Fruit fly (Drosophila melanogaster) whole organism, embryonic: ENCODE results near the gene Rab9D.

Experiments
- Aef1 ChIP-seq: fragments of 200-800 bp; sonication (Bioruptor generic); IDR thresholded peaks from 3 replicates; pipeline ENCODE4 v1.3.6; 2022; ENCODE audit warnings: missing biosample characterization, missing genetic modification characterization
- CG11504 ChIP-seq: fragments of 200-800 bp; sonication (Bioruptor generic); optimal IDR thresholded peaks from 3 replicates; lab custom pipeline; 2019; ENCODE audit warnings: missing biosample characterization, mild to moderate bottlenecking, missing genetic modification characterization, moderate library complexity
- CG11560 ChIP-seq: fragments of 200-800 bp; sonication (Bioruptor generic); IDR thresholded peaks from 3 replicates; pipeline ENCODE4 v1.3.6; 2022; ENCODE audit warnings: missing biosample characterization, missing genetic modification characterization
- CG11695 ChIP-seq: fragments of 200-800 bp; sonication (Bioruptor generic); IDR thresholded peaks from 3 replicates; pipeline ENCODE4 v1.3.6; 2022; ENCODE audit warnings: missing biosample characterization, missing genetic modification characterization
- CG12942 ChIP-seq: fragments of 200-800 bp; sonication (Bioruptor generic); optimal IDR thresholded peaks from 3 replicates; lab custom pipeline; 2016; ENCODE audit warnings: missing biosample characterization, missing genetic modification characterization
- CG13123 ChIP-seq: fragments of 200-800 bp; sonication (Bioruptor generic); optimal IDR thresholded peaks from 2 replicates; lab custom pipeline; 2016; ENCODE audit warnings: missing biosample characterization, missing genetic modification characterization
- CG13287 ChIP-seq: fragments of 200-800 bp; sonication (Bioruptor generic); IDR thresholded peaks from 2 replicates; pipeline ENCODE4 v1.3.6; 2022; ENCODE audit warnings: missing biosample characterization, missing genetic modification characterization; ENCODE audit not compliant: partially characterized antibody
- CG14014 ChIP-seq: fragments of 200-800 bp; sonication (Bioruptor generic); IDR thresholded peaks from 2 replicates; pipeline ENCODE4 v1.3.6; 2022; ENCODE audit warnings: missing biosample characterization, missing genetic modification characterization
- CG17361 ChIP-seq: fragments of 200-800 bp; sonication (Bioruptor generic); IDR thresholded peaks from 3 replicates; pipeline ENCODE4 v1.3.6; 2022; ENCODE audit warnings: missing biosample characterization, missing genetic modification characterization
- CG17568 ChIP-seq: fragments of 200-800 bp; sonication (Bioruptor generic); optimal IDR thresholded peaks from 2 replicates; lab custom pipeline; 2018; ENCODE audit warnings: missing biosample characterization, mild to moderate bottlenecking, missing genetic modification characterization, moderate library complexity
- CG18599 ChIP-seq: fragments of 200-800 bp; sonication (Bioruptor generic); optimal IDR thresholded peaks from 3 replicates; lab custom pipeline; 2017; ENCODE audit warnings: missing biosample characterization, missing genetic modification characterization, mild to moderate bottlenecking, moderate library complexity, missing genetic modification reagents
- CG2129 ChIP-seq: fragments of 200-800 bp; sonication (Bioruptor generic); IDR thresholded peaks from 2 replicates; pipeline ENCODE4 v1.3.6; 2022; ENCODE audit warnings: missing biosample characterization, missing genetic modification characterization; ENCODE audit not compliant: partially characterized antibody
- CG2875 ChIP-seq: fragments of 200-800 bp; sonication (Bioruptor generic); optimal IDR thresholded peaks from 2 replicates; lab custom pipeline; 2017; ENCODE audit warnings: missing biosample characterization, mild to moderate bottlenecking, missing genetic modification characterization, missing genetic modification reagents
- CG30403 ChIP-seq: fragments of 200-800 bp; sonication (Bioruptor generic); optimal IDR thresholded peaks from 3 replicates; lab custom pipeline; 2016; ENCODE audit warnings: missing biosample characterization, missing genetic modification characterization
- CG42726 ChIP-seq: fragments of 200-800 bp; sonication (Bioruptor generic); IDR thresholded peaks from 2 replicates; pipeline ENCODE4 v1.3.6; 2022; ENCODE audit warnings: missing biosample characterization, missing genetic modification characterization; ENCODE audit not compliant: partially characterized antibody
- CG4404 ChIP-seq: fragments of 200-800 bp; sonication (Bioruptor generic); IDR thresholded peaks from 2 replicates; pipeline ENCODE4 v1.3.6; 2022; ENCODE audit warnings: missing biosample characterization, missing genetic modification characterization
- CG4820 ChIP-seq: fragments of 200-800 bp; sonication (Bioruptor generic); optimal IDR thresholded peaks from 3 replicates; lab custom pipeline; 2016; ENCODE audit warnings: missing biosample characterization, missing genetic modification characterization
- CG8290 ChIP-seq, 3 experiments: fragments of 200-800 bp; sonication (Bioruptor generic); optimal IDR thresholded peaks; 2 replicates each; lab custom pipeline; 2016 to 2019; ENCODE audit warnings: missing biosample characterization in 3 of 3, missing genetic modification characterization in 3 of 3, mild to moderate bottlenecking in 2 of 3, moderate library complexity in 1 of 3
- CG8359 ChIP-seq: fragments of 200-800 bp; sonication (Bioruptor generic); optimal IDR thresholded peaks from 2 replicates; lab custom pipeline; 2017; ENCODE audit warnings: missing biosample characterization, mild to moderate bottlenecking, missing genetic modification characterization, borderline replicate concordance
- CG8388 ChIP-seq: fragments of 200-800 bp; sonication (Bioruptor generic); optimal IDR thresholded peaks from 2 replicates; lab custom pipeline; 2019; ENCODE audit warnings: missing biosample characterization, mild to moderate bottlenecking, missing genetic modification characterization, moderate library complexity
- CG9215 ChIP-seq: fragments of 200-800 bp; sonication (Bioruptor generic); IDR thresholded peaks from 2 replicates; pipeline ENCODE4 v1.3.6; 2022; ENCODE audit warnings: missing biosample characterization, missing genetic modification characterization
- CG9797 ChIP-seq: fragments of 200-800 bp; sonication (Bioruptor generic); optimal IDR thresholded peaks from 3 replicates; lab custom pipeline; 2018; ENCODE audit warnings: missing biosample characterization, mild to moderate bottlenecking, missing genetic modification characterization
- D19B ChIP-seq: fragments of 200-800 bp; sonication (Bioruptor generic); optimal IDR thresholded peaks from 2 replicates; lab custom pipeline; 2017; ENCODE audit warnings: missing biosample characterization, mild to moderate bottlenecking, missing genetic modification characterization
- Dp ChIP-seq: fragments of 200-800 bp; sonication (Bioruptor generic); optimal IDR thresholded peaks from 2 replicates; lab custom pipeline; 2018; ENCODE audit warnings: missing biosample characterization, mild to moderate bottlenecking, missing genetic modification characterization, moderate library complexity
- NK7.1 ChIP-seq: fragments of 200-800 bp; sonication (Bioruptor generic); optimal IDR thresholded peaks from 3 replicates; lab custom pipeline; 2016; ENCODE audit warnings: missing biosample characterization, missing genetic modification characterization
- Ptx1 ChIP-seq: fragments of 200-800 bp; sonication (Bioruptor generic); IDR thresholded peaks from 2 replicates; pipeline ENCODE4 v1.3.6; 2022; ENCODE audit warnings: missing biosample characterization, missing genetic modification characterization
- Ravus ChIP-seq: fragments of 200-800 bp; sonication (Bioruptor generic); IDR thresholded peaks from 2 replicates; pipeline ENCODE4 v1.3.6; 2022; ENCODE audit warnings: missing biosample characterization, missing genetic modification characterization
- Vsx1 ChIP-seq: fragments of 200-800 bp; sonication (Bioruptor generic); optimal IDR thresholded peaks from 2 replicates; lab custom pipeline; 2017; ENCODE audit warnings: missing biosample characterization, mild to moderate bottlenecking, missing genetic modification characterization, missing genetic modification reagents
- ap ChIP-seq: fragments of 200-800 bp; sonication (Bioruptor generic); IDR thresholded peaks from 2 replicates; pipeline ENCODE4 v1.3.6; 2022; ENCODE audit warnings: missing biosample characterization, missing genetic modification characterization
- chinmo ChIP-seq: fragments of 200-800 bp; sonication (Bioruptor generic); IDR thresholded peaks from 4 replicates; pipeline ENCODE4 v1.3.6; 2022; ENCODE audit warnings: missing biosample characterization, missing genetic modification characterization; ENCODE audit not compliant: partially characterized antibody
- croc ChIP-seq: fragments of 200-800 bp; sonication (Bioruptor generic); conservative IDR thresholded peaks from 3 replicates; pipeline ENCODE4 v1.3.6; 2022; ENCODE audit warnings: missing biosample characterization, missing genetic modification characterization
- cwo ChIP-seq: fragments of 200-800 bp; sonication (Bioruptor generic); optimal IDR thresholded peaks from 3 replicates; lab custom pipeline; 2017; ENCODE audit warnings: missing biosample characterization, missing genetic modification characterization, mild to moderate bottlenecking, moderate library complexity, missing genetic modification reagents
- disco-r ChIP-seq: fragments of 200-800 bp; sonication (Bioruptor generic); optimal IDR thresholded peaks from 2 replicates; lab custom pipeline; 2016; ENCODE audit warnings: missing biosample characterization, missing genetic modification characterization
- fd64A ChIP-seq: fragments of 200-800 bp; sonication (Bioruptor generic); optimal IDR thresholded peaks from 3 replicates; lab custom pipeline; 2018; ENCODE audit warnings: missing biosample characterization, mild to moderate bottlenecking, missing genetic modification characterization
- gcm2 ChIP-seq: fragments of 200-800 bp; sonication (Bioruptor generic); optimal IDR thresholded peaks from 2 replicates; lab custom pipeline; 2016; ENCODE audit warnings: missing biosample characterization, missing genetic modification characterization
- ham ChIP-seq: fragments of 200-800 bp; sonication (Bioruptor generic); IDR thresholded peaks from 2 replicates; pipeline ENCODE4 v1.3.6; 2022; ENCODE audit warnings: missing biosample characterization, missing genetic modification characterization
- her ChIP-seq: fragments of 200-800 bp; sonication (Bioruptor generic); optimal IDR thresholded peaks from 2 replicates; lab custom pipeline; 2016; ENCODE audit warnings: missing biosample characterization, missing genetic modification characterization
- jing ChIP-seq: fragments of 200-800 bp; sonication (Bioruptor generic); optimal IDR thresholded peaks from 2 replicates; lab custom pipeline; 2018; ENCODE audit warnings: missing biosample characterization, mild to moderate bottlenecking, missing genetic modification characterization
- ken ChIP-seq: fragments of 200-800 bp; sonication (Bioruptor generic); IDR thresholded peaks from 3 replicates; pipeline ENCODE4 v1.3.6; 2022; ENCODE audit warnings: missing biosample characterization, missing genetic modification characterization
- maf-S ChIP-seq: fragments of 200-800 bp; sonication (Bioruptor generic); optimal IDR thresholded peaks from 2 replicates; lab custom pipeline; 2016; ENCODE audit warnings: missing biosample characterization, missing genetic modification characterization
- nom ChIP-seq: fragments of 200-800 bp; sonication (Bioruptor generic); optimal IDR thresholded peaks from 2 replicates; lab custom pipeline; 2017; ENCODE audit warnings: missing biosample characterization, missing genetic modification characterization, mild to moderate bottlenecking, moderate library complexity, missing genetic modification reagents
- onecut ChIP-seq: fragments of 200-800 bp; sonication (Bioruptor generic); IDR thresholded peaks from 2 replicates; pipeline ENCODE4 v1.3.6; 2022; ENCODE audit warnings: missing biosample characterization, missing genetic modification characterization
- pan ChIP-seq, 4 experiments: fragments of >200 bp in 3 of 4; fragments of 200-800 bp in 1 of 4; sonication (Bioruptor generic) in 1 of 4; optimal IDR thresholded peaks in 3 of 4; IDR thresholded peaks in 1 of 4; 2 replicates each; pipeline versions ENCODE4 v1.3.6 to Lab custom; 2017 to 2022; ENCODE audit warnings: missing biosample characterization in 2 of 4, missing genetic modification characterization in 2 of 4, mixed read lengths in 1 of 4
- phol ChIP-seq: fragments of 200-800 bp; sonication (Bioruptor generic); optimal IDR thresholded peaks from 3 replicates; lab custom pipeline; 2018; ENCODE audit warnings: missing biosample characterization, mild to moderate bottlenecking, missing genetic modification characterization, moderate library complexity
- slou ChIP-seq: fragments of 200-800 bp; sonication (Bioruptor generic); optimal IDR thresholded peaks from 3 replicates; lab custom pipeline; 2016; ENCODE audit warnings: missing biosample characterization, missing genetic modification characterization
- tll ChIP-seq, 2 experiments: fragments of 200-800 bp in 1 of 2; fragments of >200 bp in 1 of 2; sonication (Bioruptor generic) in 1 of 2; optimal IDR thresholded peaks; 2 replicates each; lab custom pipeline; 2017 to 2019; ENCODE audit warnings: missing biosample characterization in 2 of 2, missing genetic modification characterization in 2 of 2, mild to moderate bottlenecking in 1 of 2, moderate library complexity in 1 of 2
- unc-4 ChIP-seq: fragments of 200-800 bp; sonication (Bioruptor generic); IDR thresholded peaks from 2 replicates; pipeline ENCODE4 v1.3.6; 2022; ENCODE audit warnings: missing biosample characterization, missing genetic modification characterization; ENCODE audit not compliant: partially characterized antibody
- wek ChIP-seq: fragments of 200-800 bp; sonication (Bioruptor generic); optimal IDR thresholded peaks from 3 replicates; lab custom pipeline; 2018; ENCODE audit warnings: missing biosample characterization, mild to moderate bottlenecking, missing genetic modification characterization, moderate library complexity

Rab9D gene

dm6 chrX:10602057-10602764 lies 13.3 kb downstream of the Rab9D start, which contains the start of gene CG1628:
Gene CG1628 (minus strand): TSS chrX:10602714.
- TF ChIP-seq CG9797 (GFP tag; lab: Kevin White, UChicago) (no peak), CG8359 (GFP tag; lab: Kevin White, UChicago) (no peak), CG2875 (GFP tag; lab: Kevin White, UChicago) (no peak), onecut (GFP tag; lab: Robert Waterston, UW) (peak; percentile 33), Aef1 (no peak), Vsx1 (GFP tag; lab: Kevin White, UChicago) (peak; percentile 82), CG30403 (peak; percentile 13), Ravus (GFP tag; lab: Robert Waterston, UW) (no peak), croc (GFP tag; lab: Robert Waterston, UW) (no peak), CG17568 (GFP tag; lab: Kevin White, UChicago) (no peak), maf-S (GFP tag; lab: Kevin White, UChicago) (no peak), disco-r (GFP tag; lab: Kevin White, UChicago) (no peak), CG4404 (GFP tag; lab: Robert Waterston, UW) (no peak), fd64A (GFP tag; lab: Kevin White, UChicago) (no peak), CG2129 (GFP tag; lab: Robert Waterston, UW) (no peak), tll (GFP tag; optimal IDR thresholded peaks at IDR 0.05; lab: Kevin White, UChicago) (no peak), CG14014 (GFP tag; lab: Robert Waterston, UW) (no peak), CG13287 (GFP tag; lab: Robert Waterston, UW) (peak; percentile 61), CG8388 (GFP tag; lab: Kevin White, UChicago) (no peak), phol (tag; lab: Kevin White, UChicago) (peak; percentile 56), gcm2 (GFP tag; lab: Kevin White, UChicago) (no peak), wek (GFP tag; lab: Kevin White, UChicago) (no peak), CG42726 (GFP tag; lab: Robert Waterston, UW) (peak; percentile 48; the same call in 1 of the 2 replicates), her (peak; percentile 35), CG4820 (GFP tag; lab: Kevin White, UChicago) (no peak), nom (no peak), D19B (GFP tag; lab: Kevin White, UChicago) (no peak), ken (GFP tag; lab: Robert Waterston, UW) (peak; percentile 36; the same call in 1 of the 3 replicates), CG17361 (peak; percentile 47; the same call in 2 of the 3 replicates), pan (optimal IDR thresholded peaks at IDR 0.05; lab: Kevin White, UChicago) (no peak), pan (GFP tag; optimal IDR thresholded peaks at IDR 0.05 in 1 of 2, IDR thresholded peaks at IDR 0.05 in 1 of 2) (peak in 1 of 2 experiments; percentile 53), CG12942 (GFP tag; lab: Kevin White, UChicago) (no peak), CG9215 (GFP tag; lab: Robert Waterston, UW) (no peak), unc-4 (GFP tag; lab: Robert Waterston, UW) (no peak), CG11504 (tag; lab: Kevin White, UChicago) (no peak), NK7.1 (GFP tag; lab: Kevin White, UChicago) (no peak), Ptx1 (GFP tag; lab: Robert Waterston, UW) (no peak), jing (GFP tag; lab: Kevin White, UChicago) (no peak), slou (GFP tag; lab: Kevin White, UChicago) (no peak), CG11695 (GFP tag; lab: Robert Waterston, UW) (no peak), Dp (GFP tag; lab: Kevin White, UChicago) (no peak), CG8290 (GFP tag; optimal IDR thresholded peaks at IDR 0.05; lab: Kevin White, UChicago) (peak; percentile 82), CG8290 (tag; optimal IDR thresholded peaks at IDR 0.05; lab: Kevin White, UChicago) (peak; percentile 64 to 85), CG11560 (tag; lab: Robert Waterston, UW) (no peak), cwo (GFP tag; lab: Kevin White, UChicago) (peak; percentile 19), CG13123 (GFP tag; lab: Kevin White, UChicago) (no peak), ham (GFP tag; lab: Robert Waterston, UW) (no peak), chinmo (GFP tag; lab: Robert Waterston, UW) (peak; percentile 84), ap (GFP tag; lab: Robert Waterston, UW) (no peak), CG18599 (GFP tag; lab: Kevin White, UChicago) (peak; percentile 36)
